Worm (Caenorhabditis elegans) whole organism, L2 larva: Measurements from ENCODE around the gene str-204.

Experiments used
- blmp-1 ChIP-seq: sonication (generic microtip); optimal IDR thresholded peaks from 2 replicates; lab custom pipeline; 2017; ENCODE audit warnings: missing genetic modification characterization, mild to moderate bottlenecking, missing compliant biosample characterization, antibody characterized with exemption, moderate library complexity; ENCODE audit not compliant: insufficient read depth
- crh-2 ChIP-seq: sonication (generic microtip); optimal IDR thresholded peaks from 2 replicates; lab custom pipeline; 2017; ENCODE audit warnings: missing biosample characterization, missing genetic modification characterization
- elt-3 ChIP-seq: sonication (generic microtip); optimal IDR thresholded peaks from 2 replicates; lab custom pipeline; 2017; ENCODE audit warnings: missing biosample characterization, missing genetic modification characterization
- mab-5 ChIP-seq: fragments of 150-350 bp; optimal IDR thresholded peaks from 2 replicates; lab custom pipeline; 2014; ENCODE audit warnings: missing biosample characterization, missing genetic modification characterization
- nhr-11 ChIP-seq: fragments of 150-350 bp; optimal IDR thresholded peaks from 2 replicates; lab custom pipeline; 2014; ENCODE audit warnings: missing biosample characterization, missing genetic modification characterization
- nhr-237 ChIP-seq: fragments of 150-350 bp; optimal IDR thresholded peaks from 2 replicates; lab custom pipeline; 2014; ENCODE audit warnings: missing biosample characterization, missing genetic modification characterization
- nhr-77 ChIP-seq: fragments of 150-350 bp; optimal IDR thresholded peaks from 2 replicates; lab custom pipeline; 2014; ENCODE audit warnings: missing biosample characterization, missing genetic modification characterization
- sma-9 ChIP-seq, 2 experiments: fragments of 150-350 bp in 1 of 2; sonication (generic microtip) in 1 of 2; optimal IDR thresholded peaks; 2 replicates each; lab custom pipeline; 2014 to 2016; ENCODE audit warnings: missing genetic modification characterization in 2 of 2, mild to moderate bottlenecking in 1 of 2, missing biosample characterization in 1 of 2, missing compliant biosample characterization in 1 of 2, missing genetic modification reagents in 1 of 2, moderate library complexity in 1 of 2
- unc-39 ChIP-seq: fragments of 150-350 bp; optimal IDR thresholded peaks from 2 replicates; lab custom pipeline; 2014; ENCODE audit warnings: missing biosample characterization, missing genetic modification characterization
- ztf-11 ChIP-seq: sonication (generic microtip); optimal IDR thresholded peaks from 2 replicates; lab custom pipeline; 2017; ENCODE audit warnings: missing biosample characterization, missing genetic modification characterization

DNA sequence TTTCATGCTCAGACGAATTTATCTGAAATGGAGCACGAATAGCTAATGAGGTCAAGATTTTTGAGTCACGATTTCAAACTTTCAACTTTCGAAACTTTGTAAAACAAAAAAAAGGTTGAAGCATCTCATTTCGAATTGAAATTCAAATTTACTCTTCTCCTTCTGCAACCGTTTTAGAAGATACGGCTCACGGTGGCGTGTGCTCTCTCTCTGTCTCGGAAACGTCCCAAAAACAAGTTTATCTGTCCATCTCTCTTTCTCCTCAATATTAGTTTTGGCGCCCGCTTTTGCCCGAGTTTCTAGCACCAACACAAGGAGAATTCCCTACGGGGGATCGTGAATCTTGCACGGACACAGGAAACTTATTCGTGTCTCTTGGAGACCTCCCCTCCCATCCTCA is 49.1 kb upstream of the str-204 start:
- TF ChIP-seq sma-9 (GFP tag; optimal IDR thresholded peaks at IDR 0.05; lab: Kevin White, UChicago) (no peak), sma-9 (tag; optimal IDR thresholded peaks at IDR 0.05; lab: Kevin White, UChicago) (no peak), mab-5 (tag; lab: Kevin White, UChicago) (no peak), unc-39 (tag; lab: Kevin White, UChicago) (no peak), elt-3 (tag; lab: Kevin White, UChicago) (no peak), crh-2 (no peak), ztf-11 (no peak), nhr-237 (tag; lab: Kevin White, UChicago) (no peak), nhr-11 (no peak), nhr-77 (no peak), blmp-1 (tag; lab: Kevin White, UChicago) (no peak)
